Fruit fly (Drosophila melanogaster) Kc167 (cell line): ENCODE measurements around the gene Atu.
A peak's percentile ranks its signal among the peaks of the same experiment; 100 is the strongest.

Source experiments
- Myc ChIP-seq: fragments of >200 bp; optimal IDR thresholded peaks from 2 replicates; lab custom pipeline; 2017; ENCODE audit warnings: missing external identifiers
- Sin3A ChIP-seq: fragments of >200 bp; optimal IDR thresholded peaks from 2 replicates; lab custom pipeline; 2018; ENCODE audit warnings: missing external identifiers
- h ChIP-seq: fragments of >200 bp; optimal IDR thresholded peaks from 3 replicates; lab custom pipeline; 2018; ENCODE audit warnings: missing external identifiers
- insv ChIP-seq: fragments of >200 bp; optimal IDR thresholded peaks from 3 replicates; lab custom pipeline; 2018; ENCODE audit warnings: missing external identifiers
- psq ChIP-seq: fragments of >200 bp; optimal IDR thresholded peaks from 2 replicates; lab custom pipeline; 2017; ENCODE audit warnings: missing external identifiers
- ttk ChIP-seq: sonication (Bioruptor generic); optimal IDR thresholded peaks from 2 replicates; lab custom pipeline; 2017; ENCODE audit warnings: missing external identifiers

Atu gene

dm6 chr3R:5632182-5632581, 19.0 kb downstream of the Atu start, which contains the start of gene CG31549:
CG31549 (plus strand) TSS chr3R:5632192.
- no peak for TF ChIP-seq psq (lab: Kevin White, UChicago)
- TF ChIP-seq Sin3A (lab: Kevin White, UChicago), result no peak
- no peak for TF ChIP-seq Myc
- TF ChIP-seq h (lab: Kevin White, UChicago), result no peak
- no peak for TF ChIP-seq ttk (lab: Kevin White, UChicago)
- TF ChIP-seq insv (lab: Kevin White, UChicago), result no peak

- TF ChIP-seq insv (lab: Kevin White, UChicago) (no peak), h (lab: Kevin White, UChicago) (no peak)
Observed at dm6 chr3R:5633437-5633836, 20.3 kb downstream of the Atu start, which contains the start of gene CG12171. CG12171 (plus strand) TSS chr3R:5633627.

- TF ChIP-seq h (lab: Kevin White, UChicago) (no peak), Myc (no peak), Sin3A (lab: Kevin White, UChicago) (no peak), ttk (lab: Kevin White, UChicago) (no peak), insv (lab: Kevin White, UChicago) (no peak), psq (lab: Kevin White, UChicago) (no peak)
Observed at dm6 chr3R:5635524-5635923, 22.4 kb downstream of the Atu start, which contains the start of gene CG31546. CG31546 (minus strand) TSS chr3R:5635624.

dm6 chr3R:5636519-5637430, 23.6 kb downstream of the Atu start, which contains the start of the genes CG31548 and CG12170:
CG31548 (minus strand) TSS chr3R:5636852.
CG12170 (plus strand) TSS chr3R:5637234.
- TF ChIP-seq ttk (lab: Kevin White, UChicago) (no peak), Myc (no peak), psq (lab: Kevin White, UChicago) (no peak)

dm6 chr3R:5643421-5643820, 30.3 kb downstream of the Atu start:
- TF ChIP-seq psq (lab: Kevin White, UChicago) (no peak), h (lab: Kevin White, UChicago) (no peak), insv (lab: Kevin White, UChicago) (no peak)

- TF ChIP-seq h (lab: Kevin White, UChicago) (no peak), psq (lab: Kevin White, UChicago) (no peak), Sin3A (lab: Kevin White, UChicago) (no peak), ttk (lab: Kevin White, UChicago) (no peak), insv (lab: Kevin White, UChicago) (no peak), Myc (no peak)
Observed at dm6 chr3R:5647705-5648568, 34.8 kb downstream of the Atu start.

dm6 chr3R:5648569-5649476, 35.7 kb downstream of the Atu start, which contains the start of the genes MTA1-like and Sec23:
MTA1-like (minus strand) TSS chr3R:5648738.
Sec23 (plus strand) TSS chr3R:5649065.
- no peak for TF ChIP-seq Myc
- TF ChIP-seq insv (lab: Kevin White, UChicago), result no peak
- no peak for TF ChIP-seq ttk (lab: Kevin White, UChicago)
- no peak for TF ChIP-seq Sin3A (lab: Kevin White, UChicago)
- no peak for TF ChIP-seq h (lab: Kevin White, UChicago)
- TF ChIP-seq psq (lab: Kevin White, UChicago), result no peak

- TF ChIP-seq psq (lab: Kevin White, UChicago) (no peak), ttk (lab: Kevin White, UChicago) (peak; percentile 77), Myc (no peak), insv (lab: Kevin White, UChicago) (no peak)
Observed at dm6 chr3R:5649903-5650302, 36.7 kb downstream of the Atu start.

- TF ChIP-seq h (lab: Kevin White, UChicago), result no peak
- TF ChIP-seq ttk (lab: Kevin White, UChicago), result no peak
- TF ChIP-seq Sin3A (lab: Kevin White, UChicago), result no peak
- TF ChIP-seq insv (lab: Kevin White, UChicago), result no peak
- TF ChIP-seq psq (lab: Kevin White, UChicago), result no peak
- no peak for TF ChIP-seq Myc
Observed at dm6 chr3R:5653887-5654286, 40.7 kb downstream of the Atu start.

- TF ChIP-seq Myc, result no peak
- no peak for TF ChIP-seq h (lab: Kevin White, UChicago)
- no peak for TF ChIP-seq Sin3A (lab: Kevin White, UChicago)
- no peak for TF ChIP-seq psq (lab: Kevin White, UChicago)
- TF ChIP-seq insv (lab: Kevin White, UChicago), result no peak
- TF ChIP-seq ttk (lab: Kevin White, UChicago), result no peak
Observed at dm6 chr3R:5654692-5655181, 41.6 kb downstream of the Atu start, which contains the start of the genes elm and MED27. elm (minus strand) TSS chr3R:5654861. MED27 (plus strand) TSS chr3R:5655139.
